Fruit fly (Drosophila melanogaster) whole organism, embryonic: ENCODE measurements around the gene CG43402.

Source experiments
- Antp ChIP-seq: fragments of 200-800 bp; sonication (Bioruptor generic); optimal IDR thresholded peaks from 3 replicates; lab custom pipeline; 2016; ENCODE audit warnings: missing biosample characterization, missing genetic modification characterization
- Bteb2 ChIP-seq: fragments of 200-800 bp; sonication (Bioruptor generic); optimal IDR thresholded peaks from 2 replicates; lab custom pipeline; 2016; ENCODE audit warnings: missing biosample characterization, missing genetic modification characterization
- CG10209 ChIP-seq: fragments of 200-800 bp; sonication (Bioruptor generic); optimal IDR thresholded peaks from 3 replicates; lab custom pipeline; 2017; ENCODE audit warnings: missing biosample characterization, mild to moderate bottlenecking, missing genetic modification characterization, missing genetic modification reagents
- CG10654 ChIP-seq: fragments of 200-800 bp; sonication (Bioruptor generic); optimal IDR thresholded peaks from 2 replicates; lab custom pipeline; 2016; ENCODE audit warnings: missing biosample characterization, missing genetic modification characterization
- CG11504 ChIP-seq: fragments of 200-800 bp; sonication (Bioruptor generic); optimal IDR thresholded peaks from 3 replicates; lab custom pipeline; 2019; ENCODE audit warnings: missing biosample characterization, mild to moderate bottlenecking, missing genetic modification characterization, moderate library complexity
- CG12071 ChIP-seq: fragments of 200-800 bp; sonication (Bioruptor generic); optimal IDR thresholded peaks from 3 replicates; lab custom pipeline; 2018; ENCODE audit warnings: missing biosample characterization, mild to moderate bottlenecking, missing genetic modification characterization
- CG12219 ChIP-seq: fragments of 200-800 bp; sonication (Bioruptor generic); optimal IDR thresholded peaks from 3 replicates; lab custom pipeline; 2018; ENCODE audit warnings: missing biosample characterization, mild to moderate bottlenecking, missing genetic modification characterization
- CG12769 ChIP-seq: fragments of 200-800 bp; sonication (Bioruptor generic); optimal IDR thresholded peaks from 2 replicates; lab custom pipeline; 2019; ENCODE audit warnings: missing biosample characterization, mild to moderate bottlenecking, missing genetic modification characterization, moderate library complexity
- CG13287 ChIP-seq: fragments of 200-800 bp; sonication (Bioruptor generic); IDR thresholded peaks from 2 replicates; pipeline ENCODE4 v1.3.6; 2022; ENCODE audit warnings: missing biosample characterization, missing genetic modification characterization; ENCODE audit not compliant: partially characterized antibody
- CG15601 ChIP-seq: fragments of 200-800 bp; sonication (Bioruptor generic); optimal IDR thresholded peaks from 3 replicates; lab custom pipeline; 2019; ENCODE audit warnings: missing biosample characterization, mild to moderate bottlenecking, missing genetic modification characterization, moderate library complexity
- CG1647 ChIP-seq: fragments of 200-800 bp; sonication (Bioruptor generic); optimal IDR thresholded peaks from 3 replicates; lab custom pipeline; 2016; ENCODE audit warnings: missing biosample characterization, missing genetic modification characterization
- CG17359 ChIP-seq: fragments of 200-800 bp; sonication (Bioruptor generic); optimal IDR thresholded peaks from 3 replicates; lab custom pipeline; 2018; ENCODE audit warnings: missing biosample characterization, mild to moderate bottlenecking, missing genetic modification characterization, moderate library complexity
- CG17829 ChIP-seq: fragments of 200-800 bp; optimal IDR thresholded peaks from 2 replicates; lab custom pipeline; 2019; ENCODE audit warnings: missing biosample characterization, mild to moderate bottlenecking, missing genetic modification characterization, moderate library complexity
- CG2129 ChIP-seq: fragments of 200-800 bp; sonication (Bioruptor generic); IDR thresholded peaks from 2 replicates; pipeline ENCODE4 v1.3.6; 2022; ENCODE audit warnings: missing biosample characterization, missing genetic modification characterization; ENCODE audit not compliant: partially characterized antibody
- CG30020 ChIP-seq: fragments of 200-800 bp; optimal IDR thresholded peaks from 2 replicates; lab custom pipeline; 2019; ENCODE audit warnings: missing biosample characterization, mild to moderate bottlenecking, missing genetic modification characterization, moderate library complexity
- CG31388 ChIP-seq: fragments of 200-800 bp; sonication (Bioruptor generic); optimal IDR thresholded peaks from 2 replicates; lab custom pipeline; 2016; ENCODE audit warnings: missing biosample characterization, missing genetic modification characterization
- CG4424 ChIP-seq: fragments of 200-800 bp; sonication (Bioruptor generic); optimal IDR thresholded peaks from 3 replicates; lab custom pipeline; 2016; ENCODE audit warnings: missing biosample characterization, missing genetic modification characterization
- CG6272 ChIP-seq: fragments of 200-800 bp; sonication (Bioruptor generic); IDR thresholded peaks from 2 replicates; pipeline ENCODE4 v1.3.6; 2022; ENCODE audit warnings: missing biosample characterization, missing genetic modification characterization
- CG6765 ChIP-seq: fragments of 200-800 bp; sonication (Bioruptor generic); optimal IDR thresholded peaks from 3 replicates; lab custom pipeline; 2017; ENCODE audit warnings: missing biosample characterization, mild to moderate bottlenecking, missing genetic modification characterization
- CG6791 ChIP-seq: fragments of 200-800 bp; sonication (Bioruptor generic); IDR thresholded peaks from 3 replicates; pipeline ENCODE4 v1.3.6; 2022; ENCODE audit warnings: missing biosample characterization, missing genetic modification characterization; ENCODE audit not compliant: partially characterized antibody
- CG6813 ChIP-seq: fragments of 200-800 bp; sonication (Bioruptor generic); optimal IDR thresholded peaks from 2 replicates; lab custom pipeline; 2017; ENCODE audit warnings: missing biosample characterization, missing genetic modification characterization, mild to moderate bottlenecking, moderate library complexity, missing genetic modification reagents
- CG7786 ChIP-seq: fragments of 200-800 bp; sonication (Bioruptor generic); optimal IDR thresholded peaks from 2 replicates; lab custom pipeline; 2016; ENCODE audit warnings: missing biosample characterization, missing genetic modification characterization
- CG7928 ChIP-seq: fragments of 200-800 bp; sonication (Bioruptor generic); optimal IDR thresholded peaks from 2 replicates; lab custom pipeline; 2017; ENCODE audit warnings: missing biosample characterization, mild to moderate bottlenecking, missing genetic modification characterization
- Doc3 ChIP-seq: fragments of 200-800 bp; sonication (Bioruptor generic); IDR thresholded peaks from 3 replicates; pipeline ENCODE4 v1.3.6; 2022; ENCODE audit warnings: missing biosample characterization, missing genetic modification characterization; ENCODE audit not compliant: partially characterized antibody
- Dref ChIP-seq: fragments of 200-800 bp; sonication (Bioruptor generic); IDR thresholded peaks from 2 replicates; pipeline ENCODE4 v1.3.6; 2022; ENCODE audit warnings: missing biosample characterization, missing genetic modification characterization
- ERR ChIP-seq: fragments of 200-800 bp; sonication (Bioruptor generic); optimal IDR thresholded peaks from 2 replicates; lab custom pipeline; 2016; ENCODE audit warnings: missing biosample characterization, missing genetic modification characterization
- Gug ChIP-seq: fragments of 200-800 bp; sonication (Bioruptor generic); IDR thresholded peaks from 4 replicates; pipeline ENCODE4 v1.3.6; 2022; ENCODE audit warnings: missing biosample characterization, missing genetic modification characterization
- HLH54F ChIP-seq: fragments of 200-800 bp; sonication (Bioruptor generic); optimal IDR thresholded peaks from 3 replicates; lab custom pipeline; 2016; ENCODE audit warnings: missing biosample characterization, missing genetic modification characterization
- Hr3 ChIP-seq: fragments of 200-800 bp; sonication (Bioruptor generic); optimal IDR thresholded peaks from 3 replicates; lab custom pipeline; 2016; ENCODE audit warnings: missing biosample characterization, missing genetic modification characterization
- Hr51 ChIP-seq, 2 experiments: fragments of 200-800 bp; sonication (Bioruptor generic); optimal IDR thresholded peaks; 2 replicates in 1 of 2; 3 replicates in 1 of 2; lab custom pipeline; 2016 to 2018; ENCODE audit warnings: missing biosample characterization in 2 of 2, missing genetic modification characterization in 2 of 2, mild to moderate bottlenecking in 1 of 2, moderate library complexity in 1 of 2
- aop ChIP-seq: fragments of 200-800 bp; sonication (Bioruptor generic); IDR thresholded peaks from 2 replicates; pipeline ENCODE4 v1.3.6; 2022; ENCODE audit warnings: missing biosample characterization, missing genetic modification characterization
- chif ChIP-seq, 2 experiments: fragments of 200-800 bp; sonication (Bioruptor generic); optimal IDR thresholded peaks; 3 replicates each; lab custom pipeline; 2016; ENCODE audit warnings: missing biosample characterization in 2 of 2, missing genetic modification characterization in 2 of 2
- chinmo ChIP-seq: fragments of 200-800 bp; sonication (Bioruptor generic); IDR thresholded peaks from 4 replicates; pipeline ENCODE4 v1.3.6; 2022; ENCODE audit warnings: missing biosample characterization, missing genetic modification characterization; ENCODE audit not compliant: partially characterized antibody
- chn ChIP-seq: fragments of 200-800 bp; sonication (Bioruptor generic); optimal IDR thresholded peaks from 2 replicates; lab custom pipeline; 2016; ENCODE audit warnings: missing biosample characterization, missing genetic modification characterization
- ems ChIP-seq: fragments of 200-800 bp; sonication (Bioruptor generic); optimal IDR thresholded peaks from 3 replicates; lab custom pipeline; 2016; ENCODE audit warnings: missing biosample characterization, missing genetic modification characterization
- fu2 ChIP-seq: fragments of 200-800 bp; sonication (Bioruptor generic); optimal IDR thresholded peaks from 2 replicates; lab custom pipeline; 2016; ENCODE audit warnings: missing biosample characterization, missing genetic modification characterization
- gsb-n ChIP-seq: fragments of 200-800 bp; sonication (Bioruptor generic); optimal IDR thresholded peaks from 3 replicates; lab custom pipeline; 2018; ENCODE audit warnings: missing biosample characterization, mild to moderate bottlenecking, missing genetic modification characterization
- ind ChIP-seq: fragments of 200-800 bp; sonication (Bioruptor generic); optimal IDR thresholded peaks from 3 replicates; lab custom pipeline; 2016; ENCODE audit warnings: missing biosample characterization, missing genetic modification characterization
- kni ChIP-seq: fragments of 200-800 bp; sonication (Bioruptor generic); optimal IDR thresholded peaks from 3 replicates; lab custom pipeline; 2017; ENCODE audit warnings: mild to moderate bottlenecking, missing biosample characterization, missing genetic modification reagents, missing genetic modification characterization
- lbe ChIP-seq: fragments of 200-800 bp; sonication (Bioruptor generic); optimal IDR thresholded peaks from 2 replicates; lab custom pipeline; 2016; ENCODE audit warnings: missing biosample characterization, mild to moderate bottlenecking, missing genetic modification characterization
- nerfin-1 ChIP-seq: fragments of 200-800 bp; sonication (Bioruptor generic); optimal IDR thresholded peaks from 3 replicates; lab custom pipeline; 2019; ENCODE audit warnings: missing biosample characterization, mild to moderate bottlenecking, missing genetic modification characterization, moderate library complexity
- pfk ChIP-seq: fragments of 200-800 bp; sonication (Bioruptor generic); optimal IDR thresholded peaks from 2 replicates; lab custom pipeline; 2018; ENCODE audit warnings: missing biosample characterization, mild to moderate bottlenecking, missing genetic modification characterization, moderate library complexity
- phol ChIP-seq: fragments of 200-800 bp; sonication (Bioruptor generic); optimal IDR thresholded peaks from 3 replicates; lab custom pipeline; 2018; ENCODE audit warnings: missing biosample characterization, mild to moderate bottlenecking, missing genetic modification characterization, moderate library complexity
- pita ChIP-seq: fragments of 200-800 bp; sonication (Bioruptor generic); optimal IDR thresholded peaks from 2 replicates; lab custom pipeline; 2017; ENCODE audit warnings: missing biosample characterization, mild to moderate bottlenecking, missing genetic modification characterization
- repo ChIP-seq: fragments of 200-800 bp; sonication (Bioruptor generic); optimal IDR thresholded peaks from 2 replicates; lab custom pipeline; 2016; ENCODE audit warnings: missing biosample characterization, missing genetic modification characterization
- tap ChIP-seq: fragments of 200-800 bp; optimal IDR thresholded peaks from 3 replicates; lab custom pipeline; 2019; ENCODE audit warnings: missing biosample characterization, mild to moderate bottlenecking, missing genetic modification characterization, moderate library complexity
- tio ChIP-seq: fragments of 200-800 bp; sonication (Bioruptor generic); optimal IDR thresholded peaks from 2 replicates; lab custom pipeline; 2017; ENCODE audit warnings: missing biosample characterization, missing genetic modification characterization, inconsistent platforms
- tup ChIP-seq: fragments of 200-800 bp; sonication (Bioruptor generic); optimal IDR thresholded peaks from 2 replicates; lab custom pipeline; 2016; ENCODE audit warnings: missing biosample characterization, mild to moderate bottlenecking, missing genetic modification characterization, moderate library complexity
- twi ChIP-seq: fragments of 200-800 bp; optimal IDR thresholded peaks from 2 replicates; lab custom pipeline; 2019; ENCODE audit warnings: missing biosample characterization, mild to moderate bottlenecking, missing genetic modification characterization, moderate library complexity
- vvl ChIP-seq: fragments of 200-800 bp; sonication (Bioruptor generic); IDR thresholded peaks from 2 replicates; pipeline ENCODE4 v1.3.6; 2022; ENCODE audit warnings: missing biosample characterization, missing genetic modification characterization
- zfh2 ChIP-seq: fragments of 200-800 bp; sonication (Bioruptor generic); optimal IDR thresholded peaks from 2 replicates; lab custom pipeline; 2016; ENCODE audit warnings: missing biosample characterization, missing genetic modification characterization

The CG43402 gene

dm6 chr2L:1428290-1428689 lies 14.1 kb upstream of the CG43402 start, which contains the start of gene CG43401 (continued):
- TF ChIP-seq gsb-n (tag; lab: Kevin White, UChicago) (peak; percentile 37), CG2129 (GFP tag; lab: Robert Waterston, UW) (no peak), Doc3 (GFP tag; lab: Robert Waterston, UW) (no peak), CG6791 (GFP tag; lab: Robert Waterston, UW) (no peak), CG6765 (GFP tag; lab: Kevin White, UChicago) (no peak), CG17829 (tag; lab: Kevin White, UChicago) (peak; percentile 40), Hr51 (GFP tag; optimal IDR thresholded peaks at IDR 0.05; lab: Kevin White, UChicago) (peak in 1 of 2 experiments; percentile 60), chinmo (GFP tag; lab: Robert Waterston, UW) (no peak), Hr3 (GFP tag; lab: Kevin White, UChicago) (peak; percentile 22), lbe (GFP tag; lab: Kevin White, UChicago) (no peak), Bteb2 (no peak), CG12071 (GFP tag; lab: Kevin White, UChicago) (no peak), CG4424 (GFP tag; lab: Kevin White, UChicago) (peak; percentile 45), tio (GFP tag; lab: Kevin White, UChicago) (peak; percentile 42), CG30020 (tag; lab: Kevin White, UChicago) (no peak), CG15601 (no peak), CG6272 (no peak), nerfin-1 (no peak), Dref (GFP tag; lab: Robert Waterston, UW) (no peak), kni (GFP tag; lab: Kevin White, UChicago) (no peak), CG13287 (GFP tag; lab: Robert Waterston, UW) (no peak), chif (GFP tag; optimal IDR thresholded peaks at IDR 0.05; lab: Kevin White, UChicago) (peak; percentile 27 to 59), CG7928 (GFP tag; lab: Kevin White, UChicago) (no peak), twi (tag; lab: Kevin White, UChicago) (no peak), pfk (GFP tag; lab: Kevin White, UChicago) (no peak), pita (GFP tag; lab: Kevin White, UChicago) (no peak), repo (no peak), CG31388 (GFP tag; lab: Kevin White, UChicago) (no peak), CG10654 (peak; percentile 41), fu2 (GFP tag; lab: Kevin White, UChicago) (no peak), phol (tag; lab: Kevin White, UChicago) (peak; percentile 53), chn (GFP tag; lab: Kevin White, UChicago) (peak; percentile 32), tup (GFP tag; lab: Kevin White, UChicago) (no peak), aop (GFP tag; lab: Robert Waterston, UW) (no peak), CG17359 (tag; lab: Kevin White, UChicago) (peak; percentile 54), Gug (GFP tag; lab: Robert Waterston, UW) (0 out of 4 replicates have a peak, but pooled peaks have one; percentile 28), tap (tag; lab: Kevin White, UChicago) (peak; percentile 39), vvl (GFP tag; lab: Robert Waterston, UW) (peak; percentile 83), HLH54F (GFP tag; lab: Kevin White, UChicago) (no peak), ind (GFP tag; lab: Kevin White, UChicago) (peak; percentile 36), CG1647 (GFP tag; lab: Kevin White, UChicago) (peak; percentile 5), ems (GFP tag; lab: Kevin White, UChicago) (no peak), ERR (GFP tag; lab: Kevin White, UChicago) (no peak), zfh2 (no peak), CG12769 (tag; lab: Kevin White, UChicago) (no peak), CG12219 (peak; percentile 6), CG11504 (peak; percentile 59), CG6813 (GFP tag; lab: Kevin White, UChicago) (no peak), CG7786 (no peak), CG10209 (GFP tag; lab: Kevin White, UChicago) (peak; percentile 38), Antp (GFP tag; lab: Kevin White, UChicago) (no peak)
